Worm (Caenorhabditis elegans) whole organism, late embryonic: ENCODE results near the gene pcp-1.

Experiments used
- T23F11.4 ChIP-seq: fragments of 200-800 bp; sonication (Bioruptor generic); optimal IDR thresholded peaks from 2 replicates; lab custom pipeline; 2018; ENCODE audit warnings: mild to moderate bottlenecking, missing genetic modification characterization, missing compliant biosample characterization
- ceh-30 ChIP-seq: fragments of 150-350 bp; optimal IDR thresholded peaks from 2 replicates; lab custom pipeline; 2014; ENCODE audit warnings: missing biosample characterization, missing genetic modification characterization
- dmd-4 ChIP-seq: sonication (generic microtip); optimal IDR thresholded peaks from 2 replicates; lab custom pipeline; 2016; ENCODE audit warnings: borderline replicate concordance, missing genetic modification characterization, missing compliant biosample characterization
- ets-4 ChIP-seq: sonication (generic microtip); optimal IDR thresholded peaks from 2 replicates; lab custom pipeline; 2016; ENCODE audit warnings: missing genetic modification characterization, missing compliant biosample characterization
- eyg-1 ChIP-seq: sonication (generic microtip); optimal IDR thresholded peaks from 2 replicates; lab custom pipeline; 2016; ENCODE audit warnings: missing genotype, missing genetic modification characterization, missing compliant biosample characterization
- fkh-10 ChIP-seq: fragments of 150-350 bp; optimal IDR thresholded peaks from 2 replicates; lab custom pipeline; 2014; ENCODE audit warnings: missing biosample characterization, missing genetic modification reagents, missing genetic modification characterization
- fkh-6 ChIP-seq: sonication (generic microtip); optimal IDR thresholded peaks from 2 replicates; lab custom pipeline; 2016; ENCODE audit warnings: missing genetic modification characterization, missing compliant biosample characterization
- lim-6 ChIP-seq: sonication (generic microtip); optimal IDR thresholded peaks from 2 replicates; lab custom pipeline; 2016; ENCODE audit warnings: missing genetic modification characterization, missing compliant biosample characterization
- nhr-11 ChIP-seq: fragments of 150-350 bp; optimal IDR thresholded peaks from 2 replicates; lab custom pipeline; 2014; ENCODE audit warnings: missing biosample characterization, missing genetic modification characterization
- pax-1 ChIP-seq: fragments of 150-350 bp; optimal IDR thresholded peaks from 2 replicates; lab custom pipeline; 2014; ENCODE audit warnings: missing biosample characterization, missing genetic modification characterization
- pha-4 ChIP-seq: fragments of 150-350 bp; optimal IDR thresholded peaks from 2 replicates; lab custom pipeline; 2018; ENCODE audit warnings: missing biosample characterization, missing genetic modification reagents, missing genetic modification characterization
- pqm-1 ChIP-seq: sonication (generic microtip); optimal IDR thresholded peaks from 2 replicates; lab custom pipeline; 2016; ENCODE audit warnings: missing genetic modification characterization, missing compliant biosample characterization
- pros-1 ChIP-seq: fragments of 150-350 bp; optimal IDR thresholded peaks from 2 replicates; lab custom pipeline; 2014; ENCODE audit warnings: missing biosample characterization, missing genetic modification reagents, missing genetic modification characterization
- syd-9 ChIP-seq: sonication (generic microtip); optimal IDR thresholded peaks from 2 replicates; lab custom pipeline; 2016; ENCODE audit warnings: mild to moderate bottlenecking, missing genetic modification characterization, moderate library complexity, missing compliant biosample characterization

ce11 chrIII:7722999-7723398 is 35.7 kb upstream of the pcp-1 start:
- no peak for TF ChIP-seq pros-1 (tag; lab: Kevin White, UChicago)
- TF ChIP-seq T23F11.4 (GFP tag; lab: Kevin White, UChicago) = no peak
- TF ChIP-seq pha-4 (tag; lab: Kevin White, UChicago) = no peak
- TF ChIP-seq dmd-4 (tag; lab: Kevin White, UChicago) = no peak
- TF ChIP-seq nhr-11 (tag; lab: Kevin White, UChicago) = no peak
- no peak for TF ChIP-seq syd-9 (tag; lab: Kevin White, UChicago)
- TF ChIP-seq ceh-30 = no peak
- no peak for TF ChIP-seq pqm-1
- TF ChIP-seq lim-6 = no peak
- TF ChIP-seq fkh-10 (GFP tag; lab: Kevin White, UChicago) = no peak
- no peak for TF ChIP-seq pax-1 (tag; lab: Kevin White, UChicago)
- no peak for TF ChIP-seq eyg-1 (tag; lab: Kevin White, UChicago)
- TF ChIP-seq ets-4 (tag; lab: Kevin White, UChicago) = no peak
- TF ChIP-seq fkh-6 (tag; lab: Kevin White, UChicago) = no peak
